Fruit fly (Drosophila melanogaster) whole organism, embryonic: ENCODE measurements around the gene dpr9.

ENCODE experiments used
- Awh ChIP-seq: fragments of 200-800 bp; sonication (Bioruptor generic); IDR thresholded peaks from 2 replicates; pipeline ENCODE4, ENCODE4 v1.3.6; 2022; ENCODE audit warnings: missing biosample characterization, missing genetic modification characterization
- CG10209 ChIP-seq: fragments of 200-800 bp; sonication (Bioruptor generic); optimal IDR thresholded peaks from 3 replicates; lab custom pipeline; 2017; ENCODE audit warnings: missing biosample characterization, mild to moderate bottlenecking, missing genetic modification characterization, missing genetic modification reagents
- CG11247 ChIP-seq: fragments of 200-800 bp; sonication (Bioruptor generic); IDR thresholded peaks from 2 replicates; pipeline ENCODE4 v1.3.6; 2022; ENCODE audit warnings: missing biosample characterization, missing genetic modification characterization
- CG15479 ChIP-seq: fragments of 200-800 bp; sonication (Bioruptor generic); optimal IDR thresholded peaks from 3 replicates; lab custom pipeline; 2019; ENCODE audit warnings: missing biosample characterization, mild to moderate bottlenecking, missing genetic modification characterization, moderate library complexity
- CG18011 ChIP-seq: fragments of 200-800 bp; sonication (Bioruptor generic); optimal IDR thresholded peaks from 2 replicates; lab custom pipeline; 2017; ENCODE audit warnings: missing biosample characterization, missing genetic modification characterization, mild to moderate bottlenecking, moderate library complexity, missing genotype
- CG2120 ChIP-seq: fragments of 200-800 bp; sonication (Bioruptor generic); optimal IDR thresholded peaks from 3 replicates; lab custom pipeline; 2016; ENCODE audit warnings: missing biosample characterization, missing genetic modification characterization
- CG31441 ChIP-seq: fragments of 200-800 bp; sonication (Bioruptor generic); IDR thresholded peaks from 2 replicates; pipeline ENCODE4 v1.3.6; 2022; ENCODE audit warnings: missing biosample characterization, missing genetic modification characterization
- CG3163 ChIP-seq: fragments of 200-800 bp; sonication (Bioruptor generic); optimal IDR thresholded peaks from 3 replicates; lab custom pipeline; 2016; ENCODE audit warnings: missing biosample characterization, missing genetic modification characterization
- CG34224 ChIP-seq: fragments of 200-800 bp; sonication (Bioruptor generic); IDR thresholded peaks from 3 replicates; pipeline ENCODE4 v1.3.6; 2022; ENCODE audit warnings: missing biosample characterization, missing genetic modification characterization; ENCODE audit not compliant: partially characterized antibody
- CG34422 ChIP-seq: fragments of 200-800 bp; sonication (Bioruptor generic); IDR thresholded peaks from 3 replicates; pipeline ENCODE4 v1.3.6; 2022; ENCODE audit warnings: missing biosample characterization, missing genetic modification characterization
- CG3847 ChIP-seq: fragments of 200-800 bp; sonication (Bioruptor generic); IDR thresholded peaks from 2 replicates; pipeline ENCODE4 v1.3.6; 2022; ENCODE audit warnings: missing biosample characterization, missing genetic modification characterization
- CG4328 ChIP-seq: fragments of 200-800 bp; sonication (Bioruptor generic); optimal IDR thresholded peaks from 3 replicates; lab custom pipeline; 2017; ENCODE audit warnings: missing biosample characterization, missing genetic modification reagents, missing genetic modification characterization
- CG6813 ChIP-seq: fragments of 200-800 bp; sonication (Bioruptor generic); optimal IDR thresholded peaks from 2 replicates; lab custom pipeline; 2017; ENCODE audit warnings: missing biosample characterization, missing genetic modification characterization, mild to moderate bottlenecking, moderate library complexity, missing genetic modification reagents
- CG7357 ChIP-seq: fragments of 200-800 bp; sonication (Bioruptor generic); IDR thresholded peaks from 3 replicates; pipeline ENCODE4 v1.3.6; 2022; ENCODE audit warnings: missing biosample characterization, missing genetic modification characterization
- CG7987 ChIP-seq: fragments of 200-800 bp; sonication (Bioruptor generic); optimal IDR thresholded peaks from 2 replicates; lab custom pipeline; 2018; ENCODE audit warnings: missing biosample characterization, mild to moderate bottlenecking, missing genetic modification characterization, moderate library complexity
- CG8359 ChIP-seq: fragments of 200-800 bp; sonication (Bioruptor generic); optimal IDR thresholded peaks from 2 replicates; lab custom pipeline; 2017; ENCODE audit warnings: missing biosample characterization, mild to moderate bottlenecking, missing genetic modification characterization, borderline replicate concordance
- CG9215 ChIP-seq: fragments of 200-800 bp; sonication (Bioruptor generic); IDR thresholded peaks from 2 replicates; pipeline ENCODE4 v1.3.6; 2022; ENCODE audit warnings: missing biosample characterization, missing genetic modification characterization
- CG9437 ChIP-seq: fragments of 200-800 bp; sonication (Bioruptor generic); optimal IDR thresholded peaks from 2 replicates; lab custom pipeline; 2018; ENCODE audit warnings: missing biosample characterization, mild to moderate bottlenecking, missing genetic modification characterization
- Doc2 ChIP-seq: fragments of 200-800 bp; sonication (Bioruptor generic); IDR thresholded peaks from 2 replicates; pipeline ENCODE4 v1.3.6; 2022; ENCODE audit warnings: missing biosample characterization, missing genetic modification characterization
- Elba2 ChIP-seq: fragments of 200-800 bp; sonication (Bioruptor generic); optimal IDR thresholded peaks from 3 replicates; lab custom pipeline; 2016; ENCODE audit warnings: missing biosample characterization, missing genetic modification characterization
- Hmx ChIP-seq: fragments of 200-800 bp; sonication (Bioruptor generic); optimal IDR thresholded peaks from 2 replicates; lab custom pipeline; 2016; ENCODE audit warnings: missing biosample characterization, missing genetic modification characterization
- Kr ChIP-seq: fragments of 200-800 bp; sonication (Bioruptor generic); optimal IDR thresholded peaks from 2 replicates; lab custom pipeline; 2017; ENCODE audit warnings: missing biosample characterization, mild to moderate bottlenecking, missing genetic modification characterization
- Myb ChIP-seq: fragments of 200-800 bp; sonication (Bioruptor generic); optimal IDR thresholded peaks from 2 replicates; lab custom pipeline; 2016; ENCODE audit warnings: missing biosample characterization, missing genetic modification characterization
- NFAT ChIP-seq: fragments of 200-800 bp; sonication (Bioruptor generic); IDR thresholded peaks from 2 replicates; pipeline ENCODE4 v1.3.6; 2022; ENCODE audit warnings: missing biosample characterization, missing genetic modification characterization
- Nf-YA ChIP-seq: fragments of 200-800 bp; sonication (Bioruptor generic); IDR thresholded peaks from 2 replicates; pipeline ENCODE4 v1.3.6; 2022; ENCODE audit warnings: missing biosample characterization, missing genetic modification characterization
- Side ChIP-seq: fragments of 200-800 bp; sonication (Bioruptor generic); optimal IDR thresholded peaks from 2 replicates; lab custom pipeline; 2016; ENCODE audit warnings: missing biosample characterization, missing genetic modification characterization
- Sox102F ChIP-seq: fragments of 200-800 bp; sonication (Bioruptor generic); optimal IDR thresholded peaks from 2 replicates; lab custom pipeline; 2018; ENCODE audit warnings: missing biosample characterization, mild to moderate bottlenecking, missing genetic modification characterization, moderate library complexity
- Ssrp ChIP-seq: fragments of 200-800 bp; sonication (Bioruptor generic); optimal IDR thresholded peaks from 2 replicates; lab custom pipeline; 2018; ENCODE audit warnings: missing biosample characterization, mild to moderate bottlenecking, missing genetic modification characterization, moderate library complexity
- YL-1 ChIP-seq: fragments of 200-800 bp; sonication (Bioruptor generic); optimal IDR thresholded peaks from 3 replicates; lab custom pipeline; 2017; ENCODE audit warnings: missing biosample characterization, mild to moderate bottlenecking, missing genetic modification characterization
- amos ChIP-seq: fragments of 200-800 bp; sonication (Bioruptor generic); IDR thresholded peaks from 2 replicates; pipeline ENCODE4 v1.3.6; 2022; ENCODE audit warnings: missing biosample characterization, missing genetic modification characterization; ENCODE audit not compliant: partially characterized antibody
- aop ChIP-seq: fragments of 200-800 bp; sonication (Bioruptor generic); IDR thresholded peaks from 2 replicates; pipeline ENCODE4 v1.3.6; 2022; ENCODE audit warnings: missing biosample characterization, missing genetic modification characterization
- bbx ChIP-seq: fragments of 200-800 bp; sonication (Bioruptor generic); IDR thresholded peaks from 2 replicates; pipeline ENCODE4 v1.3.6; 2022; ENCODE audit warnings: missing biosample characterization, missing genetic modification characterization; ENCODE audit not compliant: partially characterized antibody
- bigmax ChIP-seq: fragments of 200-800 bp; sonication (Bioruptor generic); optimal IDR thresholded peaks from 2 replicates; lab custom pipeline; 2018; ENCODE audit warnings: missing biosample characterization, mild to moderate bottlenecking, missing genetic modification characterization
- ci ChIP-seq: fragments of 200-800 bp; sonication (Bioruptor generic); IDR thresholded peaks from 3 replicates; pipeline ENCODE4 v1.3.6; 2022; ENCODE audit warnings: missing biosample characterization, missing genetic modification characterization
- disco-r ChIP-seq: fragments of 200-800 bp; sonication (Bioruptor generic); optimal IDR thresholded peaks from 2 replicates; lab custom pipeline; 2016; ENCODE audit warnings: missing biosample characterization, missing genetic modification characterization
- hkb ChIP-seq, 2 experiments: fragments of 200-800 bp in 1 of 2; fragments of >200 bp in 1 of 2; sonication (Bioruptor generic) in 1 of 2; IDR thresholded peaks in 1 of 2; optimal IDR thresholded peaks in 1 of 2; 2 replicates each; pipeline versions ENCODE4 v1.3.6 to Lab custom; 2017 to 2022; ENCODE audit warnings: missing biosample characterization in 1 of 2, missing genetic modification characterization in 1 of 2
- lov ChIP-seq, 2 experiments: fragments of 200-800 bp in 1 of 2; fragments of >200 bp in 1 of 2; sonication (Bioruptor generic) in 1 of 2; IDR thresholded peaks in 1 of 2; optimal IDR thresholded peaks in 1 of 2; 2 replicates in 1 of 2; 3 replicates in 1 of 2; pipeline versions ENCODE4 v1.3.6 to Lab custom; 2017 to 2022; ENCODE audit warnings: missing biosample characterization in 1 of 2, missing genetic modification characterization in 1 of 2
- luna ChIP-seq: fragments of 200-800 bp; sonication (Bioruptor generic); optimal IDR thresholded peaks from 2 replicates; lab custom pipeline; 2016; ENCODE audit warnings: missing biosample characterization, missing genetic modification characterization
- odd ChIP-seq: fragments of 200-800 bp; sonication (Bioruptor generic); optimal IDR thresholded peaks from 2 replicates; lab custom pipeline; 2017; ENCODE audit warnings: missing biosample characterization, mild to moderate bottlenecking, missing genetic modification characterization
- pnt ChIP-seq: fragments of 200-800 bp; sonication (Bioruptor generic); optimal IDR thresholded peaks from 3 replicates; lab custom pipeline; 2016; ENCODE audit warnings: missing biosample characterization, missing genetic modification characterization
- prd ChIP-seq, 3 experiments: fragments of >200 bp in 2 of 3; fragments of 200-800 bp in 1 of 3; sonication (Bioruptor generic) in 1 of 3; optimal IDR thresholded peaks in 2 of 3; IDR thresholded peaks in 1 of 3; 2 replicates in 2 of 3; 3 replicates in 1 of 3; pipeline versions ENCODE4 v1.3.6 to Lab custom; 2017 to 2022; ENCODE audit warnings: missing biosample characterization in 1 of 3, missing genetic modification characterization in 1 of 3
- schlank ChIP-seq: fragments of 200-800 bp; sonication (Bioruptor generic); optimal IDR thresholded peaks from 2 replicates; lab custom pipeline; 2018; ENCODE audit warnings: missing biosample characterization, mild to moderate bottlenecking, missing genetic modification characterization
- slou ChIP-seq: fragments of 200-800 bp; sonication (Bioruptor generic); optimal IDR thresholded peaks from 3 replicates; lab custom pipeline; 2016; ENCODE audit warnings: missing biosample characterization, missing genetic modification characterization
- tx ChIP-seq: fragments of 200-800 bp; sonication (Bioruptor generic); optimal IDR thresholded peaks from 2 replicates; lab custom pipeline; 2016; ENCODE audit warnings: missing biosample characterization, missing genetic modification characterization
- usp ChIP-seq: fragments of >200 bp; optimal IDR thresholded peaks from 2 replicates; lab custom pipeline; 2017; ENCODE audit warnings: missing biosample characterization, missing genetic modification characterization
- zf30C ChIP-seq: fragments of 200-800 bp; sonication (Bioruptor generic); optimal IDR thresholded peaks from 3 replicates; lab custom pipeline; 2018; ENCODE audit warnings: missing biosample characterization, mild to moderate bottlenecking, missing genetic modification characterization
- zfh1 ChIP-seq: fragments of 200-800 bp; sonication (Bioruptor generic); IDR thresholded peaks from 3 replicates; pipeline ENCODE4 v1.3.6; 2022; ENCODE audit warnings: missing biosample characterization, missing genetic modification characterization

Gene dpr9

dm6 chr3R:15089922-15090261 is 12.9 kb upstream of the dpr9 start (continued):
- TF ChIP-seq usp (GFP tag; lab: Kevin White, UChicago) (no peak), Ssrp (tag; lab: Kevin White, UChicago) (no peak), CG10209 (no peak), CG34224 (no peak), Elba2 (no peak), slou (no peak), ci (no peak), CG7987 (no peak), NFAT (GFP tag; lab: Robert Waterston, UW) (no peak), bbx (GFP tag; lab: Robert Waterston, UW) (no peak), Awh (GFP tag; lab: Robert Waterston, UW) (no peak), zfh1 (GFP tag; lab: Robert Waterston, UW) (no peak), Kr (no peak)

DNA sequence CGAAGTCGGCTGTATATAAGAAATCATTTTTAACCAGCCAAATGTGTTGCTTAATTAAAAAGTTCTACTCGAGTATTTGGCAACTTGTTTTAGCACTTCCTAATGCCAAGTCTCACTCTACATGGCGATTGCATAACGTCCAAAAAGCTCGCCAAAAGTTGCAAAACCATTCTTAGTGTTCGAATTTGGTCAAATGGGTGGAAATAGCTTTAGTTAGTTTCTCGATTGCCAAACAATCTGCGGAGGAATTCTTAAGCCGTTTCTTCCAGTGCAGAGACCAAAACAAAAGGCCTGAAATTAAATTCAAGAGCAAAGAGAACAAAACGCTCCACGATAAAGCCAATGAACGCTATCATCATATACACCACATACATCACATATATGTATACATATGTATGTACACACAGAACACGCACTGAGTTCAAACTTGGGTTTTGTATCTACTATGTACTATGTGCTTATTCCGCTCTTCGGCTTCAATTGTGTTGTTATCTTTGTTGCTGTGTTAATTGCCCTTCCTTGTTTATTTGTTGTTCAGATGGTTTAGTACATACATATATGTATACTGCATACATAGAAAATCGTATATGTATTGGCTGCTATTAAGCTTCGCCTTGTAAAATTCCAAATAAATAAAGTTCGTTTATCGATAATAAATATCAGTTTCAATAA is 12.4 kb upstream of the dpr9 start:
- TF ChIP-seq Sox102F (GFP tag; lab: Kevin White, UChicago) (no peak), Nf-YA (GFP tag; lab: Robert Waterston, UW) (no peak), luna (GFP tag; lab: Kevin White, UChicago) (no peak), NFAT (GFP tag; lab: Robert Waterston, UW) (no peak), CG34422 (GFP tag; lab: Robert Waterston, UW) (no peak), CG2120 (GFP tag; lab: Kevin White, UChicago) (peak; percentile 3), schlank (tag; lab: Kevin White, UChicago) (no peak), CG34224 (no peak), odd (peak; percentile 54), bigmax (no peak), CG18011 (GFP tag; lab: Kevin White, UChicago) (no peak), CG7357 (GFP tag; lab: Robert Waterston, UW) (no peak), CG15479 (GFP tag; lab: Kevin White, UChicago) (no peak), CG11247 (GFP tag; lab: Robert Waterston, UW) (no peak), zf30C (no peak), Hmx (GFP tag; lab: Kevin White, UChicago) (no peak), CG4328 (GFP tag; lab: Kevin White, UChicago) (peak; percentile 62), CG7987 (peak; percentile 69), CG31441 (GFP tag; lab: Robert Waterston, UW) (no peak), Doc2 (no peak), Myb (GFP tag; lab: Kevin White, UChicago) (no peak), CG3847 (GFP tag; lab: Robert Waterston, UW) (no peak), YL-1 (GFP tag; lab: Kevin White, UChicago) (peak; percentile 8), tx (no peak), disco-r (GFP tag; lab: Kevin White, UChicago) (no peak), CG9215 (no peak), bbx (GFP tag; lab: Robert Waterston, UW) (no peak), CG9437 (GFP tag; lab: Kevin White, UChicago) (peak; percentile 25), CG3163 (GFP tag; lab: Kevin White, UChicago) (peak; percentile 33), pnt (no peak), CG6813 (GFP tag; lab: Kevin White, UChicago) (peak; percentile 73), amos (GFP tag; lab: Robert Waterston, UW) (no peak), lov (optimal IDR thresholded peaks at IDR 0.05; lab: Kevin White, UChicago) (no peak), lov (GFP tag; IDR thresholded peaks at IDR 0.05; lab: Robert Waterston, UW) (0 out of 3 replicates have a peak, but pooled peaks have one; percentile 39), prd (optimal IDR thresholded peaks at IDR 0.05; lab: Kevin White, UChicago) (no peak), prd (GFP tag; IDR thresholded peaks at IDR 0.05; lab: Robert Waterston, UW) (peak; percentile 50; the same call in 2 of the 3 replicates), aop (no peak), hkb (optimal IDR thresholded peaks at IDR 0.05; lab: Kevin White, UChicago) (no peak), hkb (GFP tag; IDR thresholded peaks at IDR 0.05; lab: Robert Waterston, UW) (0 out of 2 replicates have a peak, but pooled peaks have one; percentile 11), Side (no peak), CG8359 (GFP tag; lab: Kevin White, UChicago) (no peak)
